Worm (Caenorhabditis elegans) whole organism, early embryonic: Measurements from ENCODE around the gene str-66.
"Not testable (repeated sequence)": the region's sequence is repeated elsewhere in the genome, so short reads cannot be mapped to it uniquely, and the experiment has no call there.

Source experiments
- B0310.2 ChIP-seq: sonication (generic microtip); optimal IDR thresholded peaks from 2 replicates; lab custom pipeline; 2016; ENCODE audit warnings: mild to moderate bottlenecking, missing genetic modification characterization, missing compliant biosample characterization
- F13C5.2 ChIP-seq: sonication (generic microtip); optimal IDR thresholded peaks from 2 replicates; lab custom pipeline; 2017; ENCODE audit warnings: mild to moderate bottlenecking, missing genetic modification characterization, inconsistent platforms, missing compliant biosample characterization
- aly-1 ChIP-seq: sonication (generic microtip); optimal IDR thresholded peaks from 2 replicates; lab custom pipeline; 2016; ENCODE audit warnings: missing genetic modification characterization, missing compliant biosample characterization
- ama-1 ChIP-seq: fragments of 150-350 bp; optimal IDR thresholded peaks from 2 replicates; lab custom pipeline; 2014
- ceh-13 ChIP-seq: fragments of 200-800 bp; sonication (Bioruptor generic); optimal IDR thresholded peaks from 2 replicates; lab custom pipeline; 2018; ENCODE audit warnings: mild to moderate bottlenecking, missing genetic modification characterization, missing compliant biosample characterization
- ceh-36 ChIP-seq: sonication (generic microtip); optimal IDR thresholded peaks from 2 replicates; lab custom pipeline; 2016; ENCODE audit warnings: missing genetic modification characterization, inconsistent platforms, missing compliant biosample characterization
- ets-7 ChIP-seq: sonication (generic microtip); optimal IDR thresholded peaks from 2 replicates; lab custom pipeline; 2016; ENCODE audit warnings: missing genotype, missing genetic modification characterization, missing compliant biosample characterization
- flt-1 ChIP-seq: fragments of 200-800 bp; sonication (Bioruptor generic); IDR thresholded peaks from 2 replicates; pipeline ENCODE4 v1.3.6; 2022; ENCODE audit warnings: missing genetic modification characterization, missing compliant biosample characterization
- hmbx-1 ChIP-seq: sonication (generic microtip); optimal IDR thresholded peaks from 2 replicates; lab custom pipeline; 2016; ENCODE audit warnings: mild to moderate bottlenecking, missing genetic modification characterization, missing compliant biosample characterization
- hmg-4 ChIP-seq: fragments of 200-800 bp; sonication (Bioruptor generic); optimal IDR thresholded peaks from 2 replicates; lab custom pipeline; 2018; ENCODE audit warnings: mild to moderate bottlenecking, missing genetic modification characterization, missing compliant biosample characterization
- hnd-1 ChIP-seq: sonication (generic microtip); optimal IDR thresholded peaks from 2 replicates; lab custom pipeline; 2016; ENCODE audit warnings: missing genetic modification characterization, missing compliant biosample characterization
- pes-1 ChIP-seq: fragments of 200-800 bp; sonication (Bioruptor generic); IDR thresholded peaks from 2 replicates; pipeline ENCODE4 v1.3.6; 2022; ENCODE audit warnings: missing genetic modification reagents, missing genetic modification characterization, missing compliant biosample characterization
- scrt-1 ChIP-seq: fragments of 200-800 bp; sonication (Bioruptor generic); IDR thresholded peaks from 2 replicates; pipeline ENCODE4 v1.3.6; 2022; ENCODE audit warnings: missing genetic modification characterization, missing compliant biosample characterization
- sea-1 ChIP-seq: fragments of 200-800 bp; sonication (Bioruptor generic); conservative IDR thresholded peaks from 2 replicates; pipeline ENCODE4 v1.3.6; 2022; ENCODE audit warnings: missing genetic modification characterization, missing compliant biosample characterization
- tbx-11 ChIP-seq: fragments of 200-800 bp; sonication (Bioruptor generic); IDR thresholded peaks from 2 replicates; pipeline ENCODE4 v1.3.6; 2022; ENCODE audit warnings: missing genetic modification characterization, missing compliant biosample characterization
- tbx-37 ChIP-seq: fragments of 200-800 bp; sonication (Bioruptor generic); conservative IDR thresholded peaks from 2 replicates; pipeline ENCODE4 v1.3.6; 2022; ENCODE audit warnings: missing genetic modification reagents, missing genetic modification characterization, missing compliant biosample characterization
- tra-4 ChIP-seq: sonication (generic microtip); optimal IDR thresholded peaks from 2 replicates; lab custom pipeline; 2017; ENCODE audit warnings: missing genetic modification characterization, missing compliant biosample characterization

str-66 gene

DNA sequence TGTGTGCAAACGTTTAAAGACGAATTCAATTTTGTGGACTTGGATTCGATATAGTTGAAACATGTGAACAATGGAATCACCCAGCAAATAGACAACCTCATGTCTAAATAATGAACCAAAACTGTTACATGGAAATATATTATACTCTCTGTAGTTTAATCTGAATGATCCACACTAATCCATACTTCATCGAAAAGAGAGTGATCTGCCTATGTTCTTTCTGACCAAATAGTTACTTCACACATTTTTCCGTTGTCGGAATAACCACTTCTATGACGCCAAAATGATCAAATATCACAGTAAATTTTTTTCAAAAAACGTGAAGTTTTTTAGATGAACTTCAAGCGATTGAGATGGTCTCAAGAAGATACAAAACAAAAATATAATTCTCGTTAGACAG, 2.0 kb downstream of the str-66 start, which contains the start of gene Y73C8C.4:
TSS of gene Y73C8C.4 (minus strand) at position 101 of the 400 bp plus-strand sequence.
- TF ChIP-seq hmg-4 (GFP tag; lab: Kevin White, UChicago); sea-1 (GFP tag; lab: Robert Waterston, UW); hmbx-1 (tag; lab: Kevin White, UChicago): not testable (repeated sequence)

DNA sequence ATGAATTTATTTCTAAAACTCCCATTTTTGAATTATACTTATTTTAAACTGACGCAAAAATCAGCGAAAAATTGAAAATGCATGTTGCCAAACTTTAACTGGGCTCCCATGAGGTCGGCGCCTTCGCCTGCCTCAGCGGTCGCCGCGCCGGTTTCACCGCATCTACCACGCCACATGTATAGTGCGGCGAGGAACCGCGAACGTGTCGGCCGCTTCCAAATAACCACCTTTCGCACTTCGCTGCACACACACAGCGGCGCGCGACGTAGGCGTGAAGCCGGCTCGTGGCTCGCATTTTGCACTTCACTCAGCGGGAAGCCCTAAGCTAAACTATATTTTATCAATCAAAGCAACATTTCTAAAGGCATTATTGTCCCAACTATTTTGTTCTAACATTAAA, 3.5 kb downstream of the str-66 start:
- TF ChIP-seq tbx-37 (GFP tag; lab: Robert Waterston, UW) (no peak), hmg-4 (GFP tag; lab: Kevin White, UChicago) (no peak), F13C5.2 (tag; lab: Kevin White, UChicago) (no peak), aly-1 (tag; lab: Kevin White, UChicago) (no peak), B0310.2 (tag; lab: Kevin White, UChicago) (no peak), sea-1 (GFP tag; lab: Robert Waterston, UW) (no peak), hmbx-1 (tag; lab: Kevin White, UChicago) (no peak), hnd-1 (no peak), ets-7 (tag; lab: Kevin White, UChicago) (no peak), pes-1 (GFP tag; lab: Robert Waterston, UW) (no peak), ceh-36 (tag; lab: Kevin White, UChicago) (no peak), scrt-1 (no peak), ama-1 (lab: Kevin White, UChicago) (no peak), ceh-13 (GFP tag; lab: Kevin White, UChicago) (no peak), tbx-11 (GFP tag; lab: Robert Waterston, UW) (no peak), flt-1 (GFP tag; lab: Robert Waterston, UW) (no peak)

DNA sequence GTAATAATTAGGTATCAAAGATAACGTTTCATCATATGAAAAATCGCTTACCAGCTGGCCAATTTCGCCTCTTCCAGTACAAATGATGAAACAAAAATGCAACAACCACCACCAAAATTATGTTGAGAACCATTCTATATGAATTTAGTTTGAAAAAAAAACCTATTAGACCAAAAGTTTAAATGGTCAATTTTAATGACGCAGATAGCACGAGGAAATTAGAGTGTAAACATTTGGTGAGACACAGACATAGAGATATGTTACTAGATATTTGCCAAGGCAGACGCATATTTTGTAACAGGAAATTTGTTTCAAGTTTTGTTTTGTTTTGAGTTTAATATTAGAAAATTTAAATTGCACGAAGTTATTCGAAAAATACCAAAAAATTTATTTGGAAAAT, 9.7 kb downstream of the str-66 start, which contains the start of gene cyp-33C9:
TSS of gene cyp-33C9 (minus strand) at position 211 of the 400 bp plus-strand sequence.
- TF ChIP-seq ets-7 (tag; lab: Kevin White, UChicago) (no peak), ceh-36 (tag; lab: Kevin White, UChicago) (no peak), B0310.2 (tag; lab: Kevin White, UChicago) (no peak), tra-4 (tag; lab: Kevin White, UChicago) (no peak), ama-1 (lab: Kevin White, UChicago) (no peak)

DNA sequence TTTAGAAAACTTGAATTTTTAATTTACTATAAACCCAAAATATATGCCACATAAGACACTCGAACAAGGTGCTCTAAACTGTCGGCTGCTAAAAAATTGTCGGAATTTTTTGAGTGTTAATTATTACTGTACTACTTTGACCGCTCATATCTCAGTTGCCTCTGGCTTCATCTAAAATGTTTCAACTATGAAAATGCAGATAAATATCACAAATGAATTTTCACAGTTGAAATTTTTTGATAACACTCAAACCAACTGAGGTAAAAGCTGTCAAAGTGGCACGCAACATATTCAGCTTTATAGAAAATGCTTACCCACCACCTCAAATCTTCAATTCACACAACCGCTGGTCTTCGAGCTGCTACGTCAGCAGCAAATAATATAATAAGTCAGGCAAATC, 15.3 kb downstream of the str-66 start, which contains the start of gene acs-21:
TSS of gene acs-21 (plus strand) at position 301 of the 400 bp plus-strand sequence.
- no peak for TF ChIP-seq hmbx-1 (tag; lab: Kevin White, UChicago)
- no peak for TF ChIP-seq tbx-11 (GFP tag; lab: Robert Waterston, UW)
- TF ChIP-seq ama-1 (lab: Kevin White, UChicago): no peak
- TF ChIP-seq hmg-4 (GFP tag; lab: Kevin White, UChicago): no peak
- no peak for TF ChIP-seq tbx-37 (GFP tag; lab: Robert Waterston, UW)
- no peak for TF ChIP-seq scrt-1
- no peak for TF ChIP-seq aly-1 (tag; lab: Kevin White, UChicago)
- no peak for TF ChIP-seq F13C5.2 (tag; lab: Kevin White, UChicago)
- no peak for TF ChIP-seq pes-1 (GFP tag; lab: Robert Waterston, UW)
- TF ChIP-seq ceh-36 (tag; lab: Kevin White, UChicago): no peak
- no peak for TF ChIP-seq flt-1 (GFP tag; lab: Robert Waterston, UW)

DNA sequence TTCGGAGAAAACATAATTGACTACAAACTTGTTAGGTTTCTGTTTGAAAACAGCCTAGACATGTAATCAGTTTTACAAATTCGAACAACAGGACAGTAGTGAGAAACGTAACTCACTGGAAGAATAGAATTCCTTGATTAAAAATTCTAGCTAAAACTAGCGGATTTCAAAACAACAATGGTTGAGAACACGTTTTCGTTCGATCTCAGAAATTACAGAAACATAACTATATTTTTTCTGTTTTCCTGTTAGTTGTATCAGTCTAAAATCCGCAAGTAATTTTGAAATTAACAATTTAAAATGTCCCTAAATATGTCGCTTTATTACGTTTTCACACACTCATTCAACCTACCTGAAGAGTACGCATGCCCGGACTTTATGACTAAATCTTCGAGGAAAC, 17.8 kb downstream of the str-66 start, which contains the start of gene srt-8:
TSS of gene srt-8 (plus strand) at position 301 of the 400 bp plus-strand sequence.
- no peak for TF ChIP-seq pes-1 (GFP tag; lab: Robert Waterston, UW)
- no peak for TF ChIP-seq F13C5.2 (tag; lab: Kevin White, UChicago)
- no peak for TF ChIP-seq B0310.2 (tag; lab: Kevin White, UChicago)
- no peak for TF ChIP-seq ets-7 (tag; lab: Kevin White, UChicago)
- TF ChIP-seq scrt-1: no peak
- TF ChIP-seq tbx-11 (GFP tag; lab: Robert Waterston, UW): no peak
- no peak for TF ChIP-seq hmbx-1 (tag; lab: Kevin White, UChicago)
- TF ChIP-seq tra-4 (tag; lab: Kevin White, UChicago): no peak
- no peak for TF ChIP-seq sea-1 (GFP tag; lab: Robert Waterston, UW)
- TF ChIP-seq tbx-37 (GFP tag; lab: Robert Waterston, UW): no peak
- TF ChIP-seq aly-1 (tag; lab: Kevin White, UChicago): no peak
- no peak for TF ChIP-seq ama-1 (lab: Kevin White, UChicago)
- TF ChIP-seq hnd-1: no peak
- TF ChIP-seq ceh-36 (tag; lab: Kevin White, UChicago): no peak

DNA sequence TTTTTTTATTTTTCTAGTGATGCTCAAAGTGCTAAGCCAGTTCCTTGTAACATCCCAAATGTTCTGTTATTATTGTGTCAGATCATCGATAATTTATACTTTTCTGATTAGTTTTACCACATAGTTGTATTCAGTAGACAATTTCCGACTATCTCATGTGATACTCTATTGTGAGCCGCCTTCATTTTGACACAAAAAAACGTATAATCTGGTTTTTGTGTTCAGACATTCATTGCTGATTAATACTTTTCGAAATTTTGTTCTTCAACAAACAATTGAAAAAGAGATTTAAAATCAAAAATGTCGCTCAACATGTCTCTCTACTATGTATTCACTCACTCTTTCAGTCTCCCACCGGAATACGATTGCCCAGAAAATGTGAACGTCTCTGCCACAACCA, 22.6 kb downstream of the str-66 start, which contains the start of gene srt-7:
TSS of gene srt-7 (plus strand) at position 301 of the 400 bp plus-strand sequence.
- no peak for TF ChIP-seq ama-1 (lab: Kevin White, UChicago)
- TF ChIP-seq tbx-11 (GFP tag; lab: Robert Waterston, UW): no peak
- no peak for TF ChIP-seq ceh-13 (GFP tag; lab: Kevin White, UChicago)
- no peak for TF ChIP-seq hmbx-1 (tag; lab: Kevin White, UChicago)
- no peak for TF ChIP-seq hmg-4 (GFP tag; lab: Kevin White, UChicago)
- no peak for TF ChIP-seq scrt-1
- TF ChIP-seq pes-1 (GFP tag; lab: Robert Waterston, UW): no peak
- TF ChIP-seq B0310.2 (tag; lab: Kevin White, UChicago): no peak
- no peak for TF ChIP-seq aly-1 (tag; lab: Kevin White, UChicago)
- TF ChIP-seq ets-7 (tag; lab: Kevin White, UChicago): no peak
- TF ChIP-seq tbx-37 (GFP tag; lab: Robert Waterston, UW): no peak
- TF ChIP-seq tra-4 (tag; lab: Kevin White, UChicago): no peak
- TF ChIP-seq sea-1 (GFP tag; lab: Robert Waterston, UW): no peak
- no peak for TF ChIP-seq hnd-1
- TF ChIP-seq F13C5.2 (tag; lab: Kevin White, UChicago): no peak
- TF ChIP-seq ceh-36 (tag; lab: Kevin White, UChicago): no peak

DNA sequence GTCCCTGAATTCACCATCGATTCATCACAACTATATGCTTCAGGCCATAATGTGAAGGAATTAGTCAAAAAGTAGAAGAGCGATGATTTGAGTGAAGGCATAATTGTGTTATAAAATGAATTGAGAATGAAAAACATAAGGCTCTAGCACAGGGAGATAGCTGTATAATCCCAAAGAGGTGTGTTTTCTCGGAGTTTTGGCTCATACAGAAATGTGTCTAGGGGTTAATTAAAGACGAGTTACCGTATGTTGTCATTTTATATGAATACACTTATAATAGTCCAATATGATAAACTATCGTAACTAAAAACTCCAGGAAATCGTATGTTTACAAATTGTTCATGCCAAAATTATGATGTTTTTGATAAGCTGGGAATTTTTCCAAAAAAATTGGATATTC, 23.2 kb downstream of the str-66 start, which contains the start of gene srt-5:
TSS of gene srt-5 (minus strand) at position 101 of the 400 bp plus-strand sequence.
- TF ChIP-seq tra-4 (tag; lab: Kevin White, UChicago) (no peak), hmbx-1 (tag; lab: Kevin White, UChicago) (no peak), ets-7 (tag; lab: Kevin White, UChicago) (no peak), F13C5.2 (tag; lab: Kevin White, UChicago) (no peak), tbx-11 (GFP tag; lab: Robert Waterston, UW) (no peak), pes-1 (GFP tag; lab: Robert Waterston, UW) (no peak), scrt-1 (no peak), ceh-36 (tag; lab: Kevin White, UChicago) (no peak), hmg-4 (GFP tag; lab: Kevin White, UChicago) (no peak), flt-1 (GFP tag; lab: Robert Waterston, UW) (no peak), sea-1 (GFP tag; lab: Robert Waterston, UW) (no peak), aly-1 (tag; lab: Kevin White, UChicago) (no peak), hnd-1 (no peak), ceh-13 (GFP tag; lab: Kevin White, UChicago) (no peak), tbx-37 (GFP tag; lab: Robert Waterston, UW) (no peak), B0310.2 (tag; lab: Kevin White, UChicago) (no peak), ama-1 (lab: Kevin White, UChicago) (no peak)
